Worm (Caenorhabditis elegans): ENCODE measurements around the gene fbxa-141.
"Not testable (repeated sequence)": the region's sequence is repeated elsewhere in the genome, so short reads cannot be mapped to it uniquely, and the experiment has no call there.

fbxa-141 gene

DNA sequence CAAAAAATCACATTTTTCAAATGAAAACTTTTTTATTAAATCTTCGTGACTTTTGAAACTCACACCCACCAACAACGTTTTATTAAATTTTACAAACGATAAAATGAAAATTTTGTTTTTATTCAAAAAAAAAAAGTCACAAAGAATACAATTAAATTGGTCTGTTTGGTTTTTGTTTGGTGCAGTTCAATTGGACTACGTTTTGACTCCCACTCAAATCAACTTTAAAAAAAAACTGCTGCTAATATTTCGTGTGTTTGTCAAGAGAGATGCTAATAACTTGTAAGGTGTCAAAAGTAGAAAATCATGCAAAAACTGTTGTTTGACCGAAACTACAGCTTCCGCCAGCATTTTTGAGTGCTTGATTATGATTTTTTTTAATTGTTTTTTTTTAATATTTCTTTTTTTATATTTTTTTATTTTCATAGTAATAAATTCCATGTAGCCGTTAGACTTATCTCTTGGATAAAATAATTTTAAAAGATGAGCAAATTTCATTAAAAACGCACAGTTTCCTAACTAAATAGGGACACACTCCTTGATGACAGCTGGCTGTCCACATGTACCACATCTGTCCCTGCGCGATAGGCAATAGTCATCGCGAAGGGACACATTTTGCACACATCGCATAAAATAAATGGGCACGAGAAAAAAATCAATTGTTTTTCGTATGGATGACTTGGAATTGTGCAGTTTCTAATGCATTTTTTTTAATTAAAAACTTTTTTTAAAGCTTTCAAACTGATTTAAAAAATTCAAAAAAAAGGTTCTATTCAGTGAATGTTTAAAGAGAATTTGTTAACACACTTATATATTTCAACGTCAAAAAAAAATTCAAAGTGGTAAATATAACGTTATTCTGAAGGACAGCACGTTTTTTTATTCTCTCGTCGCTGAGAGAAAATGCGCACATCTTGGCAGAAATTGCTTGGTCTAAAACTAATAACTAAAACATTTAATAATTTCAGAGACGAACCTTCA, 12.9 kb upstream of the fbxa-141 start (continued):
- TF ChIP-seq sox-2 (GFP tag; IDR thresholded peaks at IDR 0.05) (peak; percentile 79), dve-1 (tag; optimal IDR thresholded peaks at IDR 0.05) (peak; percentile 96), nhr-232 (tag; optimal IDR thresholded peaks at IDR 0.05) (no peak), elt-4 (tag; optimal IDR thresholded peaks at IDR 0.05) (no peak), syd-9 (tag; optimal IDR thresholded peaks at IDR 0.05) (peak; percentile 79), unc-3 (GFP tag; conservative IDR thresholded peaks at IDR 0.05) (0 out of 2 replicates have a peak, but pooled peaks have one; percentile 53), unc-3 (tag; optimal IDR thresholded peaks at IDR 0.05) (peak; percentile 64), sox-4 (tag; optimal IDR thresholded peaks at IDR 0.05) (peak; percentile 47), dmd-4 (tag; optimal IDR thresholded peaks at IDR 0.05; ENCODE audit: borderline replicate concordance) (no peak), pqm-1 (tag; optimal IDR thresholded peaks at IDR 0.05) (peak; percentile 84), tbx-7 (tag; optimal IDR thresholded peaks at IDR 0.05) (peak; percentile 56), pha-4 (tag; optimal IDR thresholded peaks at IDR 0.05) (no peak), ceh-22 (tag; optimal IDR thresholded peaks at IDR 0.05) (peak; percentile 78), rnt-1 (tag; optimal IDR thresholded peaks at IDR 0.05) (peak; percentile 90), ahr-1 (tag; optimal IDR thresholded peaks at IDR 0.05) (peak; percentile 62), madf-2 (tag; optimal IDR thresholded peaks at IDR 0.05) (peak; percentile 67), ref-2 (tag; optimal IDR thresholded peaks at IDR 0.05) (peak; percentile 95), unc-86 (tag; optimal IDR thresholded peaks at IDR 0.05) (peak; percentile 96), hlh-8 (tag; optimal IDR thresholded peaks at IDR 0.05) (peak; percentile 45), ceh-9 (tag; optimal IDR thresholded peaks at IDR 0.05) (no peak), C08G9.2 (tag; optimal IDR thresholded peaks at IDR 0.05) (peak; percentile 68), hlh-13 (GFP tag; optimal IDR thresholded peaks at IDR 0.05) (no peak), ceh-14 (tag; optimal IDR thresholded peaks at IDR 0.05) (peak; percentile 87), ceh-45 (GFP tag; IDR thresholded peaks at IDR 0.05) (no peak), fkh-10 (GFP tag; optimal IDR thresholded peaks at IDR 0.05) (peak; percentile 73), nhr-11 (tag; optimal IDR thresholded peaks at IDR 0.05) (peak; percentile 98), ceh-48 (tag; optimal IDR thresholded peaks at IDR 0.05) (peak; percentile 99), Y22D7AL.16 (tag; optimal IDR thresholded peaks at IDR 0.05) (no peak), ceh-24 (tag; optimal IDR thresholded peaks at IDR 0.05) (no peak)

DNA sequence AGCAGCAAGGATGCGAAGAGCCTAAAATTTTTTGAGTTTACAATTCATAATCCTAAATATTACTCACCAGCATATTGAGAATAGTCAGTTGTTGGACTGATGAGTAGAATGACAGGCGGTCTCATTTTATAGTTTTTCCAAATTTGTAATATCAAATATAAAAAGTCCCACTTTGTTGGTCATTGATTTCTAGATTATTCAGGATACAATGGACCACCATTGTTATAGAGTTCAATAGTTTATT, 12.3 kb upstream of the fbxa-141 start, which contains the start of gene nspc-17:
Gene nspc-17, minus strand, starts transcription at position 101 of the 244 bp plus-strand sequence.
- TF ChIP-seq elt-4, lin-11, pax-1 (tag; optimal IDR thresholded peaks at IDR 0.05): not testable (repeated sequence)

DNA sequence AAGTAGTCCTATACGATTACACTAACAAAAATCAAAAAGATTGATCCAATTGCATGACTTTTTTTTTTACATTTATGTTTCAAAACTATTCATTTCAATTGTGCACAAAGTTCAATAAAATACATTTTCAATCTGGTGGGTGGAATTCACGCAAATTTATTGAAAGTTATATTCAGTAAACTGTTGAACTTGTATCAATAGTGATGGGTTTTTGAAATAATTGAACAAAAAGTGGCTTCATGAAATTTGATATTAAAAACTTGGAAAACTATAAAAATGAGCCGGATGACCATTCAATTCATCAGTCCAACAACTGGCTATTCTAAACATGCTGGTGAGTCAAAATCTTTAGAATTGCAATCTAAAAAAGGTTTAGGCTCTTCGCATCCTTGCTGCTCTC, 10.6 kb upstream of the fbxa-141 start, which contains the start of gene nspc-16:
Gene nspc-16, plus strand, starts transcription at position 301 of the 400 bp plus-strand sequence.
- TF ChIP-seq ama-1 (optimal IDR thresholded peaks at IDR 0.05) (no peak), pqm-1 (tag; optimal IDR thresholded peaks at IDR 0.05) (no peak), sdc-2 (tag; optimal IDR thresholded peaks at IDR 0.05) (no peak), pha-4 (tag; optimal IDR thresholded peaks at IDR 0.05) (no peak), ceh-19 (GFP tag; optimal IDR thresholded peaks at IDR 0.05) (no peak), ceh-31 (tag; optimal IDR thresholded peaks at IDR 0.05) (no peak), dve-1 (tag; optimal IDR thresholded peaks at IDR 0.05) (no peak)

DNA sequence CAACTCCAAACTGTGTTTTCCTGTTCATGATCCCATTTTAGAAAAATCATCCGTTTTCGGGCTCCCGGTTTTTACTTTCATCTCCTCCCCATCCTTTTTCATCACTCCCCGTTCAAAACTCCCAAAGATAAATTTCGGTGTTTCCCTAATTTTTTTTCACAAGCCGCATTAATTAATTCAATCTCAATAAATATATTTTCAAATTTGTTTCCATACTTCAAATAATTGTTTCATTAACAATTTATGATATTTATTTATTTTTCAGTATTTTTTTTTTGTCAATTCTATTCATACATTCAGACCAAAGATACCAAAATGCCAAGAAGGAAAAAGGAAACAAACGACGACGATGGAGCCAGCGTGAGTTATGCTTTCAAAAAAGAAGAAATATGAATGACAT, 7.7 kb upstream of the fbxa-141 start, which contains the start of gene D1025.1:
Gene D1025.1, plus strand, starts transcription at position 301 of the 400 bp plus-strand sequence.
- no peak for TF ChIP-seq ceh-9 (tag; optimal IDR thresholded peaks at IDR 0.05)
